Fruit fly (Drosophila melanogaster) whole organism, prepupa: ENCODE measurements around the gene KaiR1D.
A peak's percentile ranks its signal among the peaks of the same experiment; 100 is the strongest.

Experiments
- Blimp-1 ChIP-seq: fragments of 200-800 bp; sonication (Bioruptor generic); optimal IDR thresholded peaks from 3 replicates; lab custom pipeline; 2017; ENCODE audit warnings: missing biosample characterization, missing genetic modification characterization, mild to moderate bottlenecking, moderate library complexity, missing genetic modification reagents
- CG10669 ChIP-seq: fragments of 200-800 bp; sonication (Bioruptor generic); optimal IDR thresholded peaks from 3 replicates; lab custom pipeline; 2018; ENCODE audit warnings: missing biosample characterization, mild to moderate bottlenecking, missing genetic modification characterization, moderate library complexity
- CG3032 ChIP-seq: fragments of 200-800 bp; optimal IDR thresholded peaks from 2 replicates; lab custom pipeline; 2019; ENCODE audit warnings: missing biosample characterization, mild to moderate bottlenecking, missing genetic modification characterization, moderate library complexity
- CG6792 ChIP-seq: fragments of 200-800 bp; sonication (Bioruptor generic); optimal IDR thresholded peaks from 3 replicates; lab custom pipeline; 2016; ENCODE audit warnings: missing biosample characterization, missing genetic modification characterization
- Eip78C ChIP-seq: fragments of 200-800 bp; sonication (Bioruptor generic); peaks from one replicate; lab custom pipeline; 2016; ENCODE audit warnings: missing biosample characterization, missing genetic modification characterization
- Ets21C ChIP-seq: fragments of 200-800 bp; sonication (Bioruptor generic); optimal IDR thresholded peaks from 3 replicates; lab custom pipeline; 2016; ENCODE audit warnings: missing biosample characterization, missing genetic modification characterization
- Hr38 ChIP-seq: sonication (Bioruptor generic); optimal IDR thresholded peaks from 2 replicates; lab custom pipeline; 2016; ENCODE audit warnings: missing biosample characterization, missing genetic modification characterization
- Lpt ChIP-seq: fragments of 200-800 bp; sonication (Bioruptor generic); optimal IDR thresholded peaks from 3 replicates; lab custom pipeline; 2016; ENCODE audit warnings: missing biosample characterization, missing genetic modification characterization
- Met ChIP-seq: fragments of 200-800 bp; sonication (Bioruptor generic); optimal IDR thresholded peaks from 3 replicates; lab custom pipeline; 2016; ENCODE audit warnings: missing biosample characterization, missing genetic modification characterization
- achi ChIP-seq: fragments of 200-800 bp; sonication (Bioruptor generic); optimal IDR thresholded peaks from 3 replicates; lab custom pipeline; 2016; ENCODE audit warnings: missing biosample characterization, missing genetic modification characterization
- lz ChIP-seq: fragments of 200-800 bp; sonication (Bioruptor generic); optimal IDR thresholded peaks from 3 replicates; lab custom pipeline; 2016; ENCODE audit warnings: missing biosample characterization, missing genetic modification characterization
- spab ChIP-seq: fragments of 200-800 bp; sonication (Bioruptor generic); optimal IDR thresholded peaks from 2 replicates; lab custom pipeline; 2017; ENCODE audit warnings: missing biosample characterization, mild to moderate bottlenecking, missing genetic modification characterization, missing genetic modification reagents
- svp ChIP-seq: fragments of 200-800 bp; sonication (Bioruptor generic); peaks from one replicate; lab custom pipeline; 2016; ENCODE audit warnings: missing biosample characterization, missing genetic modification characterization

DNA sequence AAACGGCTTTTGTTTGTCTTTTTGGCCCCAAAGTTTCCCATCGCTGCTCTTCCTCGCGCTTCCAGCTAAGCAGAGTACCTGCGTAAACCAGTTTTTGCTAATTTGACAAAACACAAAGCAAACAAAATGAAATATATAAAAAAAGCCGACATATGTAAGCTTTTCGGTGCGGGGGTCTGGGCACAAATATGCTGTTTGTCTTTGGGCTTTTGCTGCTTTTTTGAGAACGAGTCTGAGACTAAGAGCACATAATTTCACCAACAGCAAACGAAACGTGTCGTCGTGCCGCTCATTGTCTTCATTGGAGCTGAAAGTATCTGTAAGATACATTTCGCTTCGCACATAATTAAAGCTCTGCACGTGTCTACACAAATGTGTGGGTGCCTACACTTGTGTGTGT lies 49.8 kb upstream of the KaiR1D start:
- TF ChIP-seq CG6792 (GFP tag; lab: Kevin White, UChicago) (no peak), Ets21C (GFP tag; lab: Kevin White, UChicago) (no peak), Met (no peak), Eip78C (GFP tag; lab: Kevin White, UChicago) (no peak), Hr38 (GFP tag; lab: Kevin White, UChicago) (no peak), lz (GFP tag; lab: Kevin White, UChicago) (no peak), Lpt (GFP tag; lab: Kevin White, UChicago) (no peak), Blimp-1 (no peak), spab (no peak), CG3032 (tag; lab: Kevin White, UChicago) (no peak), svp (peak; percentile 52), achi (no peak), CG10669 (GFP tag; lab: Kevin White, UChicago) (no peak)
